Worm (Caenorhabditis elegans): ENCODE data around the gene C43F9.5.

- TF ChIP-seq fos-1 (tag; optimal IDR thresholded peaks at IDR 0.05), result no peak
- TF ChIP-seq hmg-11 (tag; optimal IDR thresholded peaks at IDR 0.05), result no peak
- no peak for TF ChIP-seq unc-62 (GFP tag; optimal IDR thresholded peaks at IDR 0.05)
- no peak for TF ChIP-seq nhr-77 (tag; optimal IDR thresholded peaks at IDR 0.05)
- TF ChIP-seq ceh-16 (tag; optimal IDR thresholded peaks at IDR 0.05), result no peak
- no peak for TF ChIP-seq elt-2 (tag; optimal IDR thresholded peaks at IDR 0.05)
- no peak for TF ChIP-seq lin-39 (tag; optimal IDR thresholded peaks at IDR 0.05)
- TF ChIP-seq tbx-2 (tag; optimal IDR thresholded peaks at IDR 0.05), result no peak
- no peak for TF ChIP-seq pha-4 (tag; optimal IDR thresholded peaks at IDR 0.05)
- no peak for TF ChIP-seq aly-2 (tag; optimal IDR thresholded peaks at IDR 0.05)
- TF ChIP-seq ceh-9 (tag; optimal IDR thresholded peaks at IDR 0.05), result no peak
- no peak for TF ChIP-seq ama-1 (optimal IDR thresholded peaks at IDR 0.05)
- TF ChIP-seq ceh-82 (tag; optimal IDR thresholded peaks at IDR 0.05), result no peak
Observed at ce11 chrIV:10573471-10573870, 17.1 kb downstream of the C43F9.5 start.
